Fruit fly (Drosophila melanogaster): ENCODE results near the gene sky.

dm6 chr2L:20878463-20878862, 40.3 kb downstream of the sky start:
- TF ChIP-seq Dll (optimal IDR thresholded peaks at IDR 0.05): no peak
- no peak for TF ChIP-seq pan (optimal IDR thresholded peaks at IDR 0.05)
- no peak for TF ChIP-seq EcR (GFP tag; optimal IDR thresholded peaks at IDR 0.05)
- TF ChIP-seq psq (optimal IDR thresholded peaks at IDR 0.05): no peak

Data from whole organism.